Worm (Caenorhabditis elegans) whole organism, L3 larva: ENCODE data around the gene clec-202.

Source experiments
- R02D3.7 ChIP-seq: fragments of 150-350 bp; optimal IDR thresholded peaks from 2 replicates; lab custom pipeline; 2014; ENCODE audit warnings: missing biosample characterization, missing genetic modification characterization
- ZK546.5 ChIP-seq: sonication (generic microtip); optimal IDR thresholded peaks from 2 replicates; lab custom pipeline; 2017; ENCODE audit warnings: missing biosample characterization, missing genetic modification characterization
- aly-2 ChIP-seq: fragments of 150-350 bp; optimal IDR thresholded peaks from 2 replicates; lab custom pipeline; 2014; ENCODE audit warnings: missing biosample characterization, missing genetic modification characterization
- ama-1 ChIP-seq: fragments of 150-350 bp; optimal IDR thresholded peaks from 2 replicates; lab custom pipeline; 2018
- ceh-16 ChIP-seq: sonication (generic microtip); optimal IDR thresholded peaks from 2 replicates; lab custom pipeline; 2017; ENCODE audit warnings: missing biosample characterization, missing genetic modification characterization
- ceh-28 ChIP-seq: fragments of 150-350 bp; optimal IDR thresholded peaks from 2 replicates; lab custom pipeline; 2014; ENCODE audit warnings: missing biosample characterization, missing genetic modification reagents, missing genetic modification characterization
- ceh-82 ChIP-seq: fragments of 150-350 bp; optimal IDR thresholded peaks from 2 replicates; lab custom pipeline; 2014; ENCODE audit warnings: missing biosample characterization, missing genetic modification characterization
- ceh-9 ChIP-seq: sonication (generic microtip); optimal IDR thresholded peaks from 2 replicates; lab custom pipeline; 2018; ENCODE audit warnings: missing biosample characterization, missing genetic modification characterization
- daf-12 ChIP-seq: fragments of 150-350 bp; optimal IDR thresholded peaks from 2 replicates; lab custom pipeline; 2014; ENCODE audit warnings: missing biosample characterization, missing genetic modification reagents, missing genetic modification characterization
- egl-27 ChIP-seq: sonication (generic microtip); optimal IDR thresholded peaks from 4 replicates; lab custom pipeline; 2017; ENCODE audit warnings: missing biosample characterization, missing genetic modification reagents, missing genetic modification characterization
- egl-5 ChIP-seq: fragments of 150-350 bp; optimal IDR thresholded peaks from 2 replicates; lab custom pipeline; 2017; ENCODE audit warnings: missing biosample characterization, missing genetic modification reagents, missing genetic modification characterization, inconsistent platforms
- elt-1 ChIP-seq: fragments of 150-350 bp; optimal IDR thresholded peaks from 2 replicates; lab custom pipeline; 2014; ENCODE audit warnings: missing biosample characterization, missing genetic modification characterization
- elt-2 ChIP-seq: sonication (generic microtip); optimal IDR thresholded peaks from 2 replicates; lab custom pipeline; 2016; ENCODE audit warnings: missing genetic modification reagents, mild to moderate bottlenecking, missing genetic modification characterization, missing compliant biosample characterization
- elt-3 ChIP-seq, 3 experiments: fragments of 150-350 bp in 1 of 3; sonication (generic microtip) in 2 of 3; optimal IDR thresholded peaks; 2 replicates in 2 of 3; 4 replicates in 1 of 3; lab custom pipeline; 2014 to 2017; ENCODE audit warnings: missing biosample characterization in 3 of 3, missing genetic modification characterization in 3 of 3
- eor-1 ChIP-seq, 2 experiments: fragments of 150-350 bp; optimal IDR thresholded peaks; 2 replicates each; lab custom pipeline; 2014 to 2018; ENCODE audit warnings: missing biosample characterization in 2 of 2, missing genetic modification characterization in 2 of 2
- fkh-2 ChIP-seq: fragments of 150-350 bp; optimal IDR thresholded peaks from 2 replicates; lab custom pipeline; 2014; ENCODE audit warnings: missing biosample characterization, missing genetic modification reagents, missing genetic modification characterization
- fos-1 ChIP-seq: fragments of 150-350 bp; optimal IDR thresholded peaks from 2 replicates; lab custom pipeline; 2014; ENCODE audit warnings: missing biosample characterization, missing genetic modification characterization
- jun-1 ChIP-seq: fragments of 150-350 bp; optimal IDR thresholded peaks from 2 replicates; lab custom pipeline; 2014; ENCODE audit warnings: missing biosample characterization, missing genetic modification reagents, missing genetic modification characterization
- lin-15B ChIP-seq: fragments of 150-350 bp; optimal IDR thresholded peaks from 2 replicates; lab custom pipeline; 2014; ENCODE audit warnings: missing biosample characterization, missing genetic modification characterization
- lin-39 ChIP-seq: fragments of 150-350 bp; optimal IDR thresholded peaks from 2 replicates; lab custom pipeline; 2018; ENCODE audit warnings: missing biosample characterization, missing genetic modification reagents, missing genetic modification characterization
- mml-1 ChIP-seq: fragments of 150-350 bp; sonication (generic microtip); optimal IDR thresholded peaks from 3 replicates; lab custom pipeline; 2014; ENCODE audit warnings: missing biosample characterization, missing genetic modification characterization
- nhr-11 ChIP-seq: fragments of 150-350 bp; optimal IDR thresholded peaks from 2 replicates; lab custom pipeline; 2014; ENCODE audit warnings: missing biosample characterization, missing genetic modification characterization
- nhr-12 ChIP-seq: fragments of 150-350 bp; optimal IDR thresholded peaks from 2 replicates; lab custom pipeline; 2014; ENCODE audit warnings: missing biosample characterization, missing genetic modification characterization
- nhr-23 ChIP-seq: fragments of 150-350 bp; optimal IDR thresholded peaks from 2 replicates; lab custom pipeline; 2014; ENCODE audit warnings: missing biosample characterization, missing genetic modification reagents, missing genetic modification characterization
- nhr-237 ChIP-seq: fragments of 150-350 bp; optimal IDR thresholded peaks from 2 replicates; lab custom pipeline; 2014; ENCODE audit warnings: missing biosample characterization, missing genetic modification characterization
- nhr-43 ChIP-seq: sonication (generic microtip); optimal IDR thresholded peaks from 2 replicates; lab custom pipeline; 2016; ENCODE audit warnings: mild to moderate bottlenecking, missing genetic modification characterization, missing compliant biosample characterization; ENCODE audit not compliant: poor library complexity, severe bottlenecking
- nhr-67 ChIP-seq: fragments of 150-350 bp; optimal IDR thresholded peaks from 2 replicates; lab custom pipeline; 2014; ENCODE audit warnings: missing biosample characterization, missing genetic modification characterization
- nhr-76 ChIP-seq: fragments of 150-350 bp; sonication (generic microtip); optimal IDR thresholded peaks from 5 replicates; lab custom pipeline; 2014; ENCODE audit warnings: missing biosample characterization, missing genetic modification characterization
- nhr-77 ChIP-seq: fragments of 150-350 bp; optimal IDR thresholded peaks from 2 replicates; lab custom pipeline; 2014; ENCODE audit warnings: missing biosample characterization, missing genetic modification characterization
- pha-4 ChIP-seq: fragments of 150-350 bp; optimal IDR thresholded peaks from 2 replicates; lab custom pipeline; 2014; ENCODE audit warnings: missing biosample characterization, missing genetic modification reagents, missing genetic modification characterization
- pqm-1 ChIP-seq: fragments of 150-350 bp; optimal IDR thresholded peaks from 2 replicates; lab custom pipeline; 2017; ENCODE audit warnings: missing biosample characterization, missing genetic modification characterization, inconsistent platforms
- skn-1 ChIP-seq: fragments of 150-350 bp; optimal IDR thresholded peaks from 2 replicates; lab custom pipeline; 2014; ENCODE audit warnings: missing biosample characterization, missing genetic modification characterization
- unc-39 ChIP-seq: sonication (generic microtip); optimal IDR thresholded peaks from 4 replicates; lab custom pipeline; 2017; ENCODE audit warnings: missing biosample characterization, missing genetic modification characterization
- unc-62 ChIP-seq: fragments of 150-350 bp; sonication (generic microtip); optimal IDR thresholded peaks from 4 replicates; lab custom pipeline; 2014; ENCODE audit warnings: missing biosample characterization, missing genetic modification reagents, missing genetic modification characterization
- zag-1 ChIP-seq: fragments of 150-350 bp; optimal IDR thresholded peaks from 2 replicates; lab custom pipeline; 2014; ENCODE audit warnings: missing biosample characterization, missing genetic modification characterization
- ztf-11 ChIP-seq: fragments of 150-350 bp; optimal IDR thresholded peaks from 2 replicates; lab custom pipeline; 2014; ENCODE audit warnings: missing biosample characterization, missing genetic modification characterization
- ztf-4 ChIP-seq: fragments of 150-350 bp; optimal IDR thresholded peaks from 2 replicates; lab custom pipeline; 2014; ENCODE audit warnings: missing biosample characterization, missing genetic modification characterization

clec-202 gene

DNA sequence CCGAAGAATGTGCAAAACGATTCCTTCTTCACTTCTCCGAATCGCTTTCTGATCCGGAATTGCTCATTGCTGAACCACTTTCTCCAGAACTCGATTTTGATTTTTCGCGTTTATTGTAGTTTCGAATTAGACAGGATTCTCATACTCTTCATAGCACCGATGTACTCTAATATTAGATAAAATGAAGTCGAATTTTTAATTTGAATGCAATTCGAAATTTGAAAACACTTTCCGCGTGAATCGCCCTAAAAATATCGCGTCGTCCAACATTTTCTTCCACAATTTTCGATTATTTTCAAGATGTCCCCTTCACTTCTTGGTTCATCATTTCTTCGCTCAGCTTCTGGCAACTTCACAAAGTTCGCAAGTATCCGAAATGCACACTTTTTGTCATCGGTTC lies 20.8 kb downstream of the clec-202 start, which contains the start of gene C30H6.8:
Gene C30H6.8 (plus strand): TSS at position 301 of the 400 bp plus-strand sequence.
- no peak for TF ChIP-seq egl-5 (tag; lab: Kevin White, UChicago)
- TF ChIP-seq eor-1 (tag; optimal IDR thresholded peaks at IDR 0.05; lab: Kevin White, UChicago), result no peak
- TF ChIP-seq pqm-1 (tag; lab: Kevin White, UChicago), result no peak
- no peak for TF ChIP-seq ceh-16 (tag; lab: Kevin White, UChicago)
- TF ChIP-seq ZK546.5 (tag; lab: Kevin White, UChicago), result no peak
- TF ChIP-seq nhr-23 (tag; lab: Kevin White, UChicago), result no peak
- no peak for TF ChIP-seq nhr-77 (tag; lab: Kevin White, UChicago)
- TF ChIP-seq daf-12 (tag; lab: Kevin White, UChicago), result no peak
- TF ChIP-seq nhr-43 (tag; lab: Kevin White, UChicago), result no peak
- TF ChIP-seq elt-3 (tag; optimal IDR thresholded peaks at IDR 0.05; lab: Kevin White, UChicago), result no peak
- TF ChIP-seq mml-1 (tag; lab: Kevin White, UChicago), result no peak
- TF ChIP-seq ztf-4, result no peak

DNA sequence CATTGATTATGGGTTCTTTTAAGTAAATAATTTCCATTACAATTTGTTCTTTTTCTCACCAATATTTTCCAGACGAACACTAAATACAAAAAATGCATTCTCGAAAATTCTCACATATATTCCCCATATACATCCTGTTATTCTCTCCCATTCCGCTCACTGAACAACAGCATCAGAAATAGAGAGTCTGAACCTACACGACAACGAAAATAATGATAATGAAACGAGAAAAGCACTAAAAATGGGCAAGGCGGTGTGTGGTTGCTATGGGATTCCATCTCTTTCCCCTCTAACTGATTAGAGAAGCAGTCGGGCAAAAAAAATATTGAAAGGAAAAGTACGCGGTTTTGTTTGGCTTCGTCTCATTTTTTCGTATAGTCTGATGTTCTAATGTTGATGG lies 21.8 kb downstream of the clec-202 start, which contains the start of gene C30H6.12:
Gene C30H6.12 (plus strand): TSS at position 301 of the 400 bp plus-strand sequence.
- TF ChIP-seq nhr-237 (tag; lab: Kevin White, UChicago) (no peak), aly-2 (tag; lab: Kevin White, UChicago) (no peak), fkh-2 (tag; lab: Kevin White, UChicago) (no peak), ceh-82 (tag; lab: Kevin White, UChicago) (no peak), unc-39 (tag; lab: Kevin White, UChicago) (no peak), elt-3 (tag; optimal IDR thresholded peaks at IDR 0.05; lab: Kevin White, UChicago) (no peak), unc-62 (GFP tag; lab: Kevin White, UChicago) (no peak), egl-27 (tag; lab: Kevin White, UChicago) (no peak), ZK546.5 (tag; lab: Kevin White, UChicago) (no peak), elt-2 (tag; lab: Kevin White, UChicago) (no peak), zag-1 (no peak), ztf-11 (tag; lab: Kevin White, UChicago) (no peak), pha-4 (no peak), lin-39 (no peak), nhr-67 (tag; lab: Kevin White, UChicago) (no peak), nhr-76 (tag; lab: Kevin White, UChicago) (no peak)

DNA sequence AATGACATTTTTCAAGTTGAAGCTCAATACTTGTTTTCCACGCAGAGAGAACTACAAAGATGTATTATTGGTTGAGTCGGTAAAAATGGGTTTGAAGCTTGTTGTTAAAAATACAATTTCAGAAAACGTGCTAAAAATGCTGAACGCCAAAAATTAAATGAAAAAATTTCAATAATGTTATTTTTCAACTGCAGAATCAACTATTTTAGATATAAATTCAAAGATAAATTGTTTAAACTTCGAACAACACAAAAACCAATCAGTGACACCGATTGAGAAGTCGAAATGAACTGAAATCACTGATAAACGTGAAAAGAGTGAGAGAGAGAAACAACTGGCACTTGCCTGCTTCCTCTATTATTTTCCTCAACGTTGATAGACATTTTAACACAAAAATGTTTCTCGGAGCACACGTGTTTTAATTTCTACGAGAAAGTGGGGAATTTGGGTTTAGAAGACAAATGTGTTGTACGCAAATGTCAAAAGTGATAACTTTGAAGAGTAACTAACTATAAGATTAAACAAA lies 26.3 kb downstream of the clec-202 start, which contains the start of gene T02D1.8:
Gene T02D1.8 (minus strand): TSS at position 51 of the 526 bp plus-strand sequence.
- TF ChIP-seq elt-2 (tag; lab: Kevin White, UChicago), result peak; percentile 67
- no peak for TF ChIP-seq ama-1 (lab: Kevin White, UChicago)
- TF ChIP-seq ztf-4, result no peak
- no peak for TF ChIP-seq jun-1 (tag; lab: Kevin White, UChicago)
- TF ChIP-seq aly-2 (tag; lab: Kevin White, UChicago), result no peak

DNA sequence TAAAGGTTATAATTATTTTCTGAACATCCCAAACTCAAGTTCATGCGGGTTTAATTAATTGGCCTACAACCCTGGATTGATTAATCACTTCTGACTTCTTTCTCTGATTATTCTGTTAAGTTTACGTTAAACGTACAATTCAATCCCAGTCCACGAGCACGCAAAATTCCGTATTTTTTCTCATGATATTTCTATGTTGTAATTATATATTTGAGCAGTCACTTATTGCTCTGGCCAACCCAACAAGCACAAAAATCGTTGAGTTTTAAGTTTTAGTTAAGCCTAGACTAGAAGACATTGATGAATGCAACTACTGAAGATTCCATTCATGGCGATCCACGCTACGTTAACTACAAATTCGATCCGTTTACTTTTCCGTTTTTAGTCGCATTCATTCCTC lies 34.7 kb downstream of the clec-202 start, which contains the start of gene sru-15:
Gene sru-15 (plus strand): TSS at position 301 of the 400 bp plus-strand sequence.
- TF ChIP-seq ceh-28 (no peak), nhr-12 (no peak)

DNA sequence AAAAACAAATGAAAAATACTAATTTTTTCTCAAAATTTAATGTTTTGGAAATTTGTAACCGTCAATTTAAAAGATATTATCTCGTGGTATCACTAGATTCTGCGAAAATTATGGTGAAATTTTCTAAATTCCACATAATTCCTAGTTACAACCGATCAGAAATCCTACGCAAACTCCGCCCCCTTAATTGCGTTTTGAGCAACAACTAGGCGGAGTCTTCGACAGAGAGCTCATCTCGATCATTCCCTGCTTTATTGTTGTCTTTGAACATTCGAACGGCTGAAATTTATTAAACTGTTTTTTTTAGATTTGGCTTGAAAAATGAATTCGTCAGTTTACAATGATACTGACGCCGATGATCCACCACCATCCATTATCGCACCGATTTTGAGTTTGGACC lies 38.2 kb downstream of the clec-202 start, which contains the start of gene T02D1.4:
Gene T02D1.4 (plus strand): TSS at position 301 of the 400 bp plus-strand sequence.
- TF ChIP-seq nhr-11 (tag; lab: Kevin White, UChicago), result no peak
- TF ChIP-seq ceh-9 (tag; lab: Kevin White, UChicago), result no peak
- TF ChIP-seq pha-4, result no peak
- TF ChIP-seq jun-1 (tag; lab: Kevin White, UChicago), result no peak
- no peak for TF ChIP-seq lin-39
- TF ChIP-seq eor-1 (tag; optimal IDR thresholded peaks at IDR 0.05; lab: Kevin White, UChicago), result no peak
- no peak for TF ChIP-seq lin-15B (tag; lab: Kevin White, UChicago)
- no peak for TF ChIP-seq R02D3.7
- TF ChIP-seq zag-1, result no peak
- no peak for TF ChIP-seq elt-1 (tag; lab: Kevin White, UChicago)
- TF ChIP-seq fos-1 (tag; lab: Kevin White, UChicago), result no peak
- TF ChIP-seq ceh-16 (tag; lab: Kevin White, UChicago), result no peak
- TF ChIP-seq nhr-12, result no peak
- no peak for TF ChIP-seq skn-1 (tag; lab: Kevin White, UChicago)
- TF ChIP-seq daf-12 (tag; lab: Kevin White, UChicago), result no peak
- TF ChIP-seq elt-3 (tag; optimal IDR thresholded peaks at IDR 0.05; lab: Kevin White, UChicago), result no peak
- TF ChIP-seq ztf-4, result no peak
